Worm (Caenorhabditis elegans): Measurements from ENCODE around the gene col-164.

DNA sequence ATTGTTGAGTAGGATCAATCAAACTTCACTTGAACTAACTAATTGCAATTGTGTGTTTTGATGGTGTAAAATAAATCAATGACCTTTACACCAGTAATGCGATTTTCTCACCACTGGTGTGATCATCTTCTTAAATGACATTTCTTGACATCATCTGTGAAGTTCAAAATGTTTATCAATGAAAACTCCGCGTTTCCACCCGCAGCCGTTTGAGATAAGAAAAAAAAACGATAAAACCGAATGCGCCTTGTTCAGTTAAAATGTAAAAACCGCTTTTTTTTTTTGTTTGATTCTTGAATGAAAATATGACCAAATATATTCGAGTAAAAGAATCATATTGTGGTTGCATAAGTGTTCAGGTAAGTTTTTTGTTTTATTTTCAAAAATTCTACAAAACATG is 41.7 kb upstream of the col-164 start, which contains the start of gene Y102A11A.1:
- TF ChIP-seq tab-1 (GFP tag; IDR thresholded peaks at IDR 0.05) (no peak), ztf-23 (GFP tag; IDR thresholded peaks at IDR 0.05) (no peak), klf-2 (GFP tag; conservative IDR thresholded peaks at IDR 0.05) (no peak), flt-1 (GFP tag; IDR thresholded peaks at IDR 0.05) (no peak)

Measured in whole organism, midembryonic.